Fruit fly (Drosophila melanogaster): ENCODE data around the gene CG9040.

dm6 chr3L:13952484-13953048 lies 35.1 kb upstream of the CG9040 start:
- TF ChIP-seq CG10267 (tag; optimal IDR thresholded peaks at IDR 0.05): no peak
- TF ChIP-seq Doc3 (GFP tag; IDR thresholded peaks at IDR 0.05; ENCODE audit: partially characterized antibody): no peak
- no peak for TF ChIP-seq CG16815 (GFP tag; optimal IDR thresholded peaks at IDR 0.05)
- no peak for TF ChIP-seq eyg (GFP tag; optimal IDR thresholded peaks at IDR 0.05)
